Fruit fly (Drosophila melanogaster): ENCODE results near the gene CG5762.

Gene CG5762

dm6 chr3R:24319083-24319381, 42.5 kb downstream of the CG5762 start:
- TF ChIP-seq usp (GFP tag; optimal IDR thresholded peaks at IDR 0.05): no peak
- TF ChIP-seq Dll (optimal IDR thresholded peaks at IDR 0.05): no peak
- TF ChIP-seq EcR (GFP tag; optimal IDR thresholded peaks at IDR 0.05): no peak
- no peak for TF ChIP-seq CG8478 (optimal IDR thresholded peaks at IDR 0.05)
- TF ChIP-seq psq (optimal IDR thresholded peaks at IDR 0.05): no peak
- no peak for TF ChIP-seq pan (optimal IDR thresholded peaks at IDR 0.05)

dm6 chr3R:24318217-24319082, 43.0 kb downstream of the CG5762 start, which contains the start of the genes Nab2 and BRWD3:
Nab2 (minus strand) TSS chr3R:24318419.
BRWD3 (plus strand) TSS chr3R:24319000.
- TF ChIP-seq pan (optimal IDR thresholded peaks at IDR 0.05) (no peak), CG8478 (optimal IDR thresholded peaks at IDR 0.05) (no peak), psq (optimal IDR thresholded peaks at IDR 0.05) (no peak), usp (GFP tag; optimal IDR thresholded peaks at IDR 0.05) (no peak), Dll (optimal IDR thresholded peaks at IDR 0.05) (no peak), EcR (GFP tag; optimal IDR thresholded peaks at IDR 0.05) (no peak)
